Fruit fly (Drosophila melanogaster) whole organism, pupa: Measurements from ENCODE around the gene csw.

Experiments used
- CG32121 ChIP-seq: fragments of 200-800 bp; sonication (Bioruptor generic); IDR thresholded peaks from 2 replicates; pipeline ENCODE4 v1.3.6; 2022; ENCODE audit warnings: missing biosample characterization, missing genetic modification characterization
- CG4496 ChIP-seq: fragments of 200-800 bp; sonication (Bioruptor generic); IDR thresholded peaks from 3 replicates; pipeline ENCODE4 v1.3.6; 2022; ENCODE audit warnings: missing biosample characterization, missing genetic modification characterization
- CG8301 ChIP-seq: fragments of 200-800 bp; sonication (Bioruptor generic); optimal IDR thresholded peaks from 2 replicates; lab custom pipeline; 2018; ENCODE audit warnings: missing biosample characterization, mild to moderate bottlenecking, missing genetic modification characterization
- EcR ChIP-seq: fragments of 200-800 bp; sonication (Bioruptor generic); optimal IDR thresholded peaks from 3 replicates; lab custom pipeline; 2019; ENCODE audit warnings: missing biosample characterization, missing genetic modification characterization, mild to moderate bottlenecking, moderate library complexity, missing genetic modification reagents

dm6 chrX:2145690-2146470 lies 51.8 kb downstream of the csw start:
- TF ChIP-seq CG32121 (GFP tag; lab: Robert Waterston, UW) (peak; percentile 52), CG8301 (peak; percentile 31), EcR (GFP tag; lab: Kevin White, UChicago) (peak; percentile 8), CG4496 (GFP tag; lab: Robert Waterston, UW) (peak; percentile 23; the same call in 1 of the 3 replicates)
